Worm (Caenorhabditis elegans) whole organism, L4/young adult: ENCODE measurements around the gene ZK686.5.

Source experiments
- W03F9.2 ChIP-seq: fragments of 150-350 bp; optimal IDR thresholded peaks from 2 replicates; lab custom pipeline; 2014; ENCODE audit warnings: missing biosample characterization, missing genetic modification characterization
- dao-5 ChIP-seq: sonication (generic microtip); optimal IDR thresholded peaks from 2 replicates; lab custom pipeline; 2016; ENCODE audit warnings: missing genotype, missing genetic modification characterization, moderate library complexity, missing compliant biosample characterization
- him-1 ChIP-seq: sonication (generic microtip); optimal IDR thresholded peaks from 2 replicates; lab custom pipeline; 2016; ENCODE audit warnings: missing genotype, missing genetic modification reagents, missing genetic modification characterization, missing compliant biosample characterization

ZK686.5 gene

DNA sequence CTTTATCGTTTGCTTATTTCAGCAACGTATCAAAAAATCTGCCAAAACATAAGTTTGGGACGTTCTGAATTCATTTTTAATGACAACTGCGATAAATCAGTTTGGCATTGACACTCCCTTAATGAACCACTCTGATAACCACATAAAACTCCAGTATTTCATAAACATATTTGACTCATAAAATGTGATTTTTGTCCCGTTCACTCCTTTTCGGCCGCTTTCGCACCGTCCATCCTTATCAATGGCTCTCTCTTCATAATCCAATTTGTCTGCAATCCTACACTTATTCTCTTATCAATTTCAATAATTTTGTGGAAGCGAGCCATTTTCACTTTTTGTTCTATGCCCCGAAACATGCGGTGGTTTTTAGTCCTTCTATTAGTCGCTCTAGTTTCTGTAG is 8.8 kb downstream of the ZK686.5 start, which contains the start of gene pcp-1:
pcp-1 (plus strand) TSS at position 342 of the 400 bp plus-strand sequence.
- TF ChIP-seq him-1 (tag; lab: Kevin White, UChicago), result no peak
- no peak for TF ChIP-seq W03F9.2 (tag; lab: Kevin White, UChicago)
- no peak for TF ChIP-seq dao-5 (tag; lab: Kevin White, UChicago)

DNA sequence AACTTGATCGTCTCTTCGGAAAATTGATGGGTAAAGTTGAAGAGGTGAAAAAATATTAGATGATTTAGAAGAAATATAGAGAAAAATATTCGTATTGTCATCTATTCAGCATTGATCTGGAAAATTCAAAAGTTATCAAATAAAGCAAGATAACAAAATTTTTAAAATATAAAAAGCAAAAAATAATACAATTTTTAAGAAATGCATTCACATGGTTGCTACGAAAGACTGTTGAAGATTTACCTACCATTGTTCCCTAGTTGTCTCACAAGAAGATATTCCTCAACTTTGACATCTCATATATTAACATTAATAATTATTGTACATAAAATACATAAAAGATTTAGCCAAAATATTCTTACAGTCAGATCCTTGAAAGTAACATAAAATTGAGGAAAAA is 13.0 kb downstream of the ZK686.5 start, which contains the start of gene cdh-3:
cdh-3 (minus strand) TSS at position 101 of the 400 bp plus-strand sequence.
- no peak for TF ChIP-seq him-1 (tag; lab: Kevin White, UChicago)
- no peak for TF ChIP-seq W03F9.2 (tag; lab: Kevin White, UChicago)
- TF ChIP-seq dao-5 (tag; lab: Kevin White, UChicago), result no peak

DNA sequence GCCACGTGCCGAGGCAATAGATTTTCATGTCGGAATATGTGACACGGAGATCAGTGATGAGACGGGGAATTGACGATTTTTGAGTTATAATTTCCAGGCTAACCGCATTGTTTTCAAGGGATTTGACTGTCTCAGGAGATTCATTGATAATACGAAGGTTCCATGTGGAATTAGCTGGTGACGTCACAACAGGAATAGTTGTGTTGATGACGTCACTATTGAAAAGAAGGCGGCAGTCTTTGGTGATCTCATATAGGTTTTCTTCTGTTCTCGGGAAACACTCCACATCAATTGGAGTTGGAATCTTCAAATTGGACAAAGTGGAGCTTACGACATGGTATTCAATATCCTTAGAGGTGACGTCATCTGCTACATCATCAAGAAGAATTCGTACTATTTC is 24.1 kb downstream of the ZK686.5 start:
- no peak for TF ChIP-seq W03F9.2 (tag; lab: Kevin White, UChicago)
- TF ChIP-seq him-1 (tag; lab: Kevin White, UChicago), result no peak
- TF ChIP-seq dao-5 (tag; lab: Kevin White, UChicago), result no peak

DNA sequence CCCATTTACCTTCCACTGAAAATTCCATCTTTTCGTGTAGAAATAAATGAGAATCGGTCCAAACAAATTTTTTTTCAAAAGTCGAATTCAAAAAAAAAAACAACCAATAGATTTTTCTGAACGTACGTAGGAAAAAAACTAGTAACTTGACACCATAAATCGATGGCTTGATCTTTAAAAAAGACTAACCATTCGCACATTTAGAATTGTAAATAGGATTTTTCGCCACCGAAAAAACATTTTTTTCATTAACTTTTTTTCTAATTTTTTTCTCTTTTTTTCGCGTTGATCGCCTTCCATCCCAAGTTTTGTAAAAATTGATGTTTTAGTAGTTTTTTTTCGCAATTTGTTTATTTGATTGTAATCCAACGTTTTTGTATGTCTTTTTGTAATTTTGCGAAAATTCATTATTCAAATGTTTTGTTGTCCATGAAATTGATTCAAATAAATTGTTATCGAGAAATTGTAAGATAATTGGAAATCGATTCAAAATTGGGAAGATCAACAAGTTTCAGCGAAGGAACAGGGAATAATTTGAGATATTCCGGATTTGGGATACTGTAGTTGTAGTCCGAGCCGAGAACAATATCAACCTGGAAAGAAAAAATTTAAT is 29.6 kb downstream of the ZK686.5 start:
- TF ChIP-seq dao-5 (tag; lab: Kevin White, UChicago) (no peak), him-1 (tag; lab: Kevin White, UChicago) (peak; percentile 16)

DNA sequence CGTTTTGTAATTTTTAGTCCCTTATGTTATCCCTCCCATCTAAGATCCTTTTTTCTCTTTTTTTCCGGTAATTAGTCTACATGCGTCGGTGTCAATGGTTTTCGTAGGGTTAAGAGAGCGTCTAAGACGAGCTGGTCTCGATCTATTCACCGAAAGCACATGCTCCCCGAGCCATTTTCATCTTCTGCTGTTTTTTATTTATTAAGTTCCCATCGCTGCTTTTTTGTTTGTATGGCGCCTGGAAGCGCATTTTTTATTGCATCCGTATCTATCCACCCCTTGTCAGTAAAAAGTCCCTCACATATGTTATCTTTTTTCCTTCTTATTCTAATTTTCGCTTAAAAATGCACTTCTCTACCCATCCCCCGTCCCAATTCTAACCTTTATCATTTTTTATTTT is 30.5 kb downstream of the ZK686.5 start:
- TF ChIP-seq dao-5 (tag; lab: Kevin White, UChicago), result no peak
- no peak for TF ChIP-seq W03F9.2 (tag; lab: Kevin White, UChicago)
- no peak for TF ChIP-seq him-1 (tag; lab: Kevin White, UChicago)

DNA sequence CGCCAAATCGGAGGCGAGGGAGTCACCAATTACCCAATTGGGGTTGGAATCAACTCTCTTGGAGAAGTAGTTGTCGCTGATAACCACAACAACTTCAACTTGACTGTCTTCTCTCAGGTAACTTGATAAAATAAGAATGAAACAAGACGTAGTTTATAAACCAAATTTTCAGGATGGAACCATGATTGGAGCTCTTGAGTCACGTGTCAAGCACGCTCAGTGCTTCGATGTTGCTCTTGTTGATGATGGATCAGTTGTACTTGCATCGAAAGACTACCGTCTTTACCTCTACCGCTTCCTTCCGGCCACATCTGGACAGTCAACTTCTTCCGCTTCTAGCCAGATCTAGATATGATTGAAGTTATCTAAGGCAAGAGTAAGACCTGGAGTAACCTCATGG is 31.3 kb downstream of the ZK686.5 start:
- no peak for TF ChIP-seq W03F9.2 (tag; lab: Kevin White, UChicago)
- TF ChIP-seq him-1 (tag; lab: Kevin White, UChicago), result no peak
- TF ChIP-seq dao-5 (tag; lab: Kevin White, UChicago), result no peak

ce11 chrIII:7734105-7734504 is 33.2 kb downstream of the ZK686.5 start:
- no peak for TF ChIP-seq W03F9.2 (tag; lab: Kevin White, UChicago)
- no peak for TF ChIP-seq him-1 (tag; lab: Kevin White, UChicago)
- TF ChIP-seq dao-5 (tag; lab: Kevin White, UChicago), result no peak

DNA sequence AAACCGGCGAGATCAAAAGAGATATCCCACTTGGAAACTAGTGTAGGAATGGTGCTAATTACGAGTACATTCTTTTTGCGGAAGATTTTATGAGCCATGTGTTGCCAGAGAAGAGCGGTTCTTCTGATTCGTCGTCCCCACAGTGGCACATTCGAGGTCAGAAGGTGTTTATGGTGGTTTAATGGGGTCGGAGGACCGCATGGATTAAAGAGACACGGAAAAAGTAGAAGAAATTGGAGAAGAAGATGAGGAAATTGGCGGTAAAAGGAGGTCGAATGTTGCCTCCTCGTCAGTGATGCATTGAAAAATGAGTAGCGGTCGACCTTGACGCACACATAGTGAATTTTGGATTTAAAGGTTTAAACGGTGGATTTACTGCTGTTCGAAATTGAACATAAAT is 33.8 kb downstream of the ZK686.5 start:
- TF ChIP-seq dao-5 (tag; lab: Kevin White, UChicago) (no peak), W03F9.2 (tag; lab: Kevin White, UChicago) (no peak), him-1 (tag; lab: Kevin White, UChicago) (no peak)

DNA sequence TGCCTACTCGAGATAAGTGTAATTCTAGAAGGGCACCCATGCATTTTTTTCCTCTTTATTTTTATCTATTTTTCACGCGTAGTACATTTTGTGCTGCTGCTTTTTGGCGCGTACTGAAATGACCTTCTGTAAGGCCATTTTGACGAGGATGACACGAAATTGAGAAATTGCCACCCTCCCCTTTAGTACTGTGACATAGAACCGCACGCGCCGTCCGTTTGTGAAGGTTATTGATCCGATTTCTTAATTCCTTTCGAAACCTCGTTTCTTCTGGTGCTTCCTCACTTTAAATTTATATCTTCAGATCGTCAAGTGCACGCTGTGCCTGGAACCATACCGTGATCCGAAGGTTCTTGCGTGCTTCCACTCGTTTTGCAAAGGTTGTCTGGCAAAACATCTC is 36.2 kb downstream of the ZK686.5 start:
- TF ChIP-seq W03F9.2 (tag; lab: Kevin White, UChicago), result no peak
- TF ChIP-seq him-1 (tag; lab: Kevin White, UChicago), result no peak
- TF ChIP-seq dao-5 (tag; lab: Kevin White, UChicago), result no peak

ce11 chrIII:7730331-7730730 is 37.0 kb downstream of the ZK686.5 start:
- TF ChIP-seq him-1 (tag; lab: Kevin White, UChicago) (no peak), dao-5 (tag; lab: Kevin White, UChicago) (no peak), W03F9.2 (tag; lab: Kevin White, UChicago) (no peak)

ce11 chrIII:7729534-7730061 is 37.7 kb downstream of the ZK686.5 start, which contains the start of gene ZK112.4:
Gene ZK112.4, minus strand, starts transcription at chrIII:7730011.
- TF ChIP-seq W03F9.2 (tag; lab: Kevin White, UChicago), result no peak
- TF ChIP-seq him-1 (tag; lab: Kevin White, UChicago), result peak; percentile 72
- TF ChIP-seq dao-5 (tag; lab: Kevin White, UChicago), result peak; percentile 3

DNA sequence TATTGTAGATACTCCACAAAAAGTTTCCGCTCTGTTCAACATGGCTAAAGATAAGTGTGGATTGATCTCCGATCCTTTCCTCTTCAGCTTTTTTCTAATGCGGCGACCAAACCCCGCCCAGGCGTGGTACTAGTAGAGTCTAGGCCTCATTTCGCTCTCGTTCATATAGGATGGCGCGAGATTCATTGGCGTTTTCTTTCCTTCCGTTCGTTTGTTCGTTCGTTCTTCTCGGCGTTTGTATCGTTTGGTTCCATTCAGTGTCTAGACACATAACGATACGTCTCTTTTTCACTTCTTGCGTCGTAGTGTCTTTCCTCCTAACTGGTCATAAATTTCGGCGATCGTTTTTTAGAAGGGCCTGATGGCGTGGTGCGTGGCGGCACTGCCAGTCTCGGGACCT is 38.3 kb downstream of the ZK686.5 start:
- no peak for TF ChIP-seq dao-5 (tag; lab: Kevin White, UChicago)
- TF ChIP-seq him-1 (tag; lab: Kevin White, UChicago), result no peak
- TF ChIP-seq W03F9.2 (tag; lab: Kevin White, UChicago), result no peak

- TF ChIP-seq him-1 (tag; lab: Kevin White, UChicago) (no peak), W03F9.2 (tag; lab: Kevin White, UChicago) (peak; percentile 37)
Measured at ce11 chrIII:7728494-7728893, 38.8 kb downstream of the ZK686.5 start.

DNA sequence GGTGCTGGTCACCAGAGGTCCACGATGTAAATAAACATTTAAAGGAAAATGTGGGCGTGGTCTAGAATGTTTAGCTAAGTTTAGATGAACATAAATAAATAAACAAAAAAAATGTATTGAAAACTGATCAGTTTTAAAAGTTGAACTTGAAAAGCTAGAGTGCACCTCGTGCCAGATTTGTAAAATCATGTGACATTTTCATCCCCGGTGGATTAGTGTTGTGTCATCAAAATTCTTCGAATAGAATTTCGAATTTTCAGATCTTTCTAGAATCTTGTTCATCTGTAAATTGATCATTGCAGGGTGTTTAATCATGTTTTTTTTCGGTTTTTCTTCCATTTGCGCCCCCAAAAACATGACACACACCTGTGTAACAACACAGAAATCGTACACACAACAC is 40.8 kb downstream of the ZK686.5 start:
- TF ChIP-seq W03F9.2 (tag; lab: Kevin White, UChicago) (no peak), dao-5 (tag; lab: Kevin White, UChicago) (no peak), him-1 (tag; lab: Kevin White, UChicago) (no peak)
